In the genomic region with DNA sequence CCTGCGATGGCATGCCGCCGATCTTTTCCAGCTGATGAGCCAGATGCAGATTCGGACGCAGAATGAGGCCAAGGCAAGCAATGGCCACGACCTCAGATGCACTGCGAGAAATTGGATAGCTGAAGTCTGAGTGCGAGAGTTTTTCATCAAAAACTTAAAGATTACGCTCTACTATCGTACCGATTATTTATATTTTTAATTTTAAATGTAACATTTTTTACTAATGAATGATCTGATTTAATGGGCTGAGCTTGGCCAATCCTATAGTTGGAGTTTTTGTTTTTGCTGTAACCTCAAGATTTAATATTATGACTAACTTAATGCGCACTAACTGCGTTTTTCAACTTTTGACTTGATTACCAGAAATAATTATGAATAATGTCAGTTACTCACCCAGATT, we compare ENCODE assay signal across 2 fruit fly cellular contexts.
TF ChIP-seq lines count a peak whose summit lies in the region.

No protein-coding gene starts in this region.

TF ChIP-seq in whole organism, embryonic, 481 proteins besides CTCF, POLR2A, EP300 and RAD21 (continued from another document):
- peak; percentile 12; the same call in 1 of the 2 replicates for TF ChIP-seq slbo (GFP tag; IDR thresholded peaks at IDR 0.05; lab: Robert Waterston, UW)

TF ChIP-seq in whole organism, prepupa, 60 proteins besides CTCF, POLR2A, EP300 and RAD21 (continued from another document):
- TF ChIP-seq dsx (GFP tag; optimal IDR thresholded peaks at IDR 0.05; lab: Kevin White, UChicago; ENCODE audit: poor library complexity, severe bottlenecking), result no peak
- TF ChIP-seq CG32006 (GFP tag; optimal IDR thresholded peaks at IDR 0.05; lab: Kevin White, UChicago), result peak; percentile 55
- peak in 1 of 2 experiments; percentile 36 for TF ChIP-seq salr (GFP tag; optimal IDR thresholded peaks at IDR 0.05; lab: Kevin White, UChicago)
- peak; percentile 67 for TF ChIP-seq lz (GFP tag; optimal IDR thresholded peaks at IDR 0.05; lab: Kevin White, UChicago)
- TF ChIP-seq Gug (GFP tag; IDR thresholded peaks at IDR 0.05; lab: Robert Waterston, UW), result no peak
- TF ChIP-seq CG3919 (GFP tag; optimal IDR thresholded peaks at IDR 0.05; lab: Kevin White, UChicago), result peak; percentile 65
- TF ChIP-seq CG16779 (tag; optimal IDR thresholded peaks at IDR 0.05; lab: Kevin White, UChicago), result no peak
- TF ChIP-seq Eip78C (GFP tag; lab: Kevin White, UChicago), result peak; percentile 91
- TF ChIP-seq CG7368 (GFP tag; optimal IDR thresholded peaks at IDR 0.05; lab: Kevin White, UChicago), result no peak
- TF ChIP-seq net (GFP tag; optimal IDR thresholded peaks at IDR 0.05; lab: Kevin White, UChicago), result peak; percentile 44
- no peak for TF ChIP-seq fd85E (GFP tag; optimal IDR thresholded peaks at IDR 0.05; lab: Kevin White, UChicago)
- peak; percentile 74 for TF ChIP-seq esn (GFP tag; optimal IDR thresholded peaks at IDR 0.05; lab: Kevin White, UChicago)
- no peak for TF ChIP-seq fd59A (GFP tag; optimal IDR thresholded peaks at IDR 0.05; lab: Kevin White, UChicago)
- peak; percentile 51 for TF ChIP-seq Ets21C (GFP tag; optimal IDR thresholded peaks at IDR 0.05; lab: Kevin White, UChicago)
- TF ChIP-seq CG15336 (GFP tag; IDR thresholded peaks at IDR 0.05; lab: Robert Waterston, UW), result no peak
- peak; percentile 73 for TF ChIP-seq Smox (GFP tag; optimal IDR thresholded peaks at IDR 0.05; lab: Kevin White, UChicago)
- TF ChIP-seq CG1621 (tag; optimal IDR thresholded peaks at IDR 0.05; lab: Kevin White, UChicago), result no peak
- no peak for TF ChIP-seq Hr38 (GFP tag; optimal IDR thresholded peaks at IDR 0.05; lab: Kevin White, UChicago)
- no peak for TF ChIP-seq Sox14 (GFP tag; optimal IDR thresholded peaks at IDR 0.05; lab: Kevin White, UChicago)
- TF ChIP-seq eg (GFP tag; IDR thresholded peaks at IDR 0.05; lab: Robert Waterston, UW), result no peak
- TF ChIP-seq CG3032 (tag; optimal IDR thresholded peaks at IDR 0.05; lab: Kevin White, UChicago), result peak; percentile 26
- TF ChIP-seq pdm3 (GFP tag; optimal IDR thresholded peaks at IDR 0.05; lab: Kevin White, UChicago), result peak; percentile 38
- TF ChIP-seq CG6792 (GFP tag; optimal IDR thresholded peaks at IDR 0.05; lab: Kevin White, UChicago), result peak; percentile 39
- no peak for TF ChIP-seq dac (GFP tag; optimal IDR thresholded peaks at IDR 0.05; lab: Kevin White, UChicago)
- peak; percentile 51 for TF ChIP-seq CG8319 (GFP tag; optimal IDR thresholded peaks at IDR 0.05; lab: Kevin White, UChicago)
- TF ChIP-seq CG10669 (GFP tag; optimal IDR thresholded peaks at IDR 0.05; lab: Kevin White, UChicago), result peak; percentile 42
- peak; percentile 49 for TF ChIP-seq Sox15 (GFP tag; optimal IDR thresholded peaks at IDR 0.05; lab: Kevin White, UChicago)
- peak; percentile 52 for TF ChIP-seq acj6 (GFP tag; optimal IDR thresholded peaks at IDR 0.05; lab: Kevin White, UChicago)
- peak; percentile 50 for TF ChIP-seq achi (GFP tag; optimal IDR thresholded peaks at IDR 0.05; lab: Kevin White, UChicago)
- peak; percentile 19 for TF ChIP-seq CG11762 (GFP tag; optimal IDR thresholded peaks at IDR 0.05; lab: Kevin White, UChicago; ENCODE audit: insufficient read depth)
- peak; percentile 37 for TF ChIP-seq Sox102F (GFP tag; optimal IDR thresholded peaks at IDR 0.05; lab: Kevin White, UChicago)
- no peak for TF ChIP-seq Eip93F (GFP tag; optimal IDR thresholded peaks at IDR 0.05; lab: Kevin White, UChicago)
- peak; percentile 8 for TF ChIP-seq CG10631 (GFP tag; optimal IDR thresholded peaks at IDR 0.05; lab: Kevin White, UChicago)
- TF ChIP-seq OdsH (GFP tag; optimal IDR thresholded peaks at IDR 0.05; lab: Kevin White, UChicago), result peak; percentile 57
- TF ChIP-seq CG34406 (GFP tag; optimal IDR thresholded peaks at IDR 0.05; lab: Kevin White, UChicago), result peak; percentile 43
- TF ChIP-seq Blimp-1 (GFP tag; optimal IDR thresholded peaks at IDR 0.05; lab: Kevin White, UChicago), result peak; percentile 7
- peak; percentile 41 for TF ChIP-seq CG11902 (GFP tag; optimal IDR thresholded peaks at IDR 0.05; lab: Kevin White, UChicago)
- TF ChIP-seq Ets96B (tag; optimal IDR thresholded peaks at IDR 0.05; lab: Kevin White, UChicago), result peak; percentile 39
